Worm (Caenorhabditis elegans): ENCODE data around the gene fbxb-117.
"Not testable (repeated sequence)": the region's sequence is repeated elsewhere in the genome, so short reads cannot be mapped to it uniquely, and the experiment has no call there.

The fbxb-117 gene

DNA sequence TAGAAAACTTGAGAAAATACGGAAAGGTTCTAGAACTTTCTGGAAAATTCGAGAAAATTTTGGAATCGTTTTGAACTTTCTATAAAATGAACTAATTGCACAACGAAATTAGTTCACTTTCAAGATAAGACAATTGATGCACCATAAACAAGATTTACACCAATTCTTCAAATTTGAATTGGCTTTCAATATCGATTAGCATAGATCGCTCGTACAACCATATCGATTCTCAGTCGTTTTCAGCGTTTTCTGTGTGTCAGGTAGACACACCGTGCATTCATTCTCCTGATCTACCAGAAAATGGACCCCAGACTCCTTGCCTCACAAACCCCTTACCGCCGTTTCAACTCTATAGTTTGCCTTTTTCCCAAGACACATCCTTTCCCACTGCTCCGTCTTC is at the start of gene fbxb-117:
Gene fbxb-117, plus strand, starts transcription at position 301 of the 400 bp plus-strand sequence.
- no peak for TF ChIP-seq unc-62 (GFP tag; optimal IDR thresholded peaks at IDR 0.05)

DNA sequence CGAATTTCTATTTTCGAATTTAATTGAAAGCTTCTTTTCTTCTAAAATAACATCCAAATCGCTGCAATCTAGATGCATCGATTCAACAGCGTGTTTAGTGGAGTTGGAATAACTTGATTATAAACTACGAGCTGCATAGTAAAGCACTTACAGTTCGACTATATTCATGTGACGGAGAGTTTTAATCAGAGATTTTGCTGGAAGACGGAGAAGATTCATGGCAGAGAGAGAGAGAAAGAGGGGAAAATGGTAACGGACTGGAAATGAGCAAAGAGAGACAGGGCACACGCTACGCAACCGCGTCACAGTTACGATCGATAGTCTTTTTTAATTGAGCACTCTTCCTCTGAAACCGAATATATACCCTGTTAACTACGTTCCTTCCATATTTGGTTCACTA is 48.9 kb upstream of the fbxb-117 start, which contains the start of gene fbxb-116:
Gene fbxb-116, plus strand, starts transcription at position 301 of the 400 bp plus-strand sequence.
- TF ChIP-seq unc-62 (GFP tag; optimal IDR thresholded peaks at IDR 0.05): no peak

DNA sequence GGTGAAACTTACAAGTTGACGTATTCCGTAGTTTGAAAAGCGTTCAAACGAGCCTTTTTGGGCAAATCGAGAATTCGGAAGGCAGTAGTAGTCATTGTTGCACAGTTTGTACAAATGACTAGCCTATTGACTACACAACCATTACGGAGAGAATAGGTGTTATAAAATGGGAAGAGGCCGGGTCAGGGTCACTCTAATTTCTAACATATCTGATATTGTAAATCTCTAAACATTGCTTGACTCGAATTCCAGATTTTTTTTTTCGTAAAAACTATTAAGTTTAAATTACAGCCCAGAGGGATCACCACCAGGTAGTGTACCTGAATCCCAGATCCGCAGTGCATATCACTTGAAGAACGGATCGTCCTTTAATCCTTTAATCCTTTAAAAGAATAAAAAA is 45.2 kb upstream of the fbxb-117 start, which contains the start of gene fbxb-2:
Gene fbxb-2, minus strand, starts transcription at position 101 of the 400 bp plus-strand sequence.
- no peak for TF ChIP-seq unc-62 (GFP tag; optimal IDR thresholded peaks at IDR 0.05)

DNA sequence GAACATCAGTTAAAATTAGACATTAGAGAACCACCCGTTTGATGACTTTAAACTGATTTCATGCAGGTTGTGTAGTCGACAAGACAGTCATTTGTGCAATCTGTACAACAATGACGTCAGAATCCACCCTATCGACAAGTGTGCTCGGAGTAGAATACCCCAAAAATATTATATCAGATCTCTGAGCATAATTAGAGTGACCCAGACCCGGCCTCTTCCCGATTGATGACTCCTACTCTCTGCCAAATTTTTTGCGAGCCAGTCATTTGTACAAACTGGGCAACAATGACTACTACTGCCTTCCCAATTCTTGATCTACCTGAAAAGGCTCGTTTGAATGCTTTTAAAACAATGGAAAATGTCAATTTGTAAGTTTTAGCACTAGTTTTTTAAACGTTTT is 42.3 kb upstream of the fbxb-117 start, which contains the start of the genes fbxb-115 and fbxb-1:
Gene fbxb-115, minus strand, starts transcription at position 101 of the 400 bp plus-strand sequence.
Gene fbxb-1, plus strand, starts transcription at position 226 of the 400 bp plus-strand sequence.
- no peak for TF ChIP-seq unc-62 (GFP tag; optimal IDR thresholded peaks at IDR 0.05)

- no peak for TF ChIP-seq unc-62 (GFP tag; optimal IDR thresholded peaks at IDR 0.05)
These were observed 31.4 kb upstream of the fbxb-117 start, which contains the start of gene str-81 for ce11 chrV:19250983-19251382. Gene str-81 (minus strand): TSS chrV:19251083.

ce11 chrV:19251844-19252243 is 30.6 kb upstream of the fbxb-117 start, which contains the start of gene F21D9.11:
Gene F21D9.11 (plus strand): TSS chrV:19252144.
- no peak for TF ChIP-seq unc-62 (GFP tag; optimal IDR thresholded peaks at IDR 0.05)

ce11 chrV:19253520-19253919 is 28.9 kb upstream of the fbxb-117 start, which contains the start of gene F21D9.4:
Gene F21D9.4 (plus strand): TSS chrV:19253820.
- TF ChIP-seq unc-62 (GFP tag; optimal IDR thresholded peaks at IDR 0.05): no peak

DNA sequence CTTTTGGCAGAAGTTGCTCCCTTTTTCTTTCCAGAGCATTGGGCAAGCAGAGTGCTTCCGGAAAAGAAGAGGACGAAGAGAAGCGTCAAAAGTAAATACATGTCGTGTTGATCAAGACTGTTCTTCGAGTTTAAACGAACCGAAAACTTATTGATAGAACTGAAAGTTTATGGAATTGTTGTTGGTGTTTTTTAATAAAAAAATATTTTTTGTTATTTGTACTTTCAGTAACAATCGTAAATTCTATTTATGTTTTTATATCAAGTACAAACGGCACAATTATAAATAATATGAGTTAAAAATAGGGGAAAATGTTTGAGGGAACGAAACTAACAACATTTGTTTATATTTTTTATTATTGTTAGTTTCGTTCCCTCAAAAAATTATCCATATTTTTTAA is 24.8 kb upstream of the fbxb-117 start, which contains the start of gene F21D9.3:
Gene F21D9.3, minus strand, starts transcription at position 101 of the 400 bp plus-strand sequence.
- TF ChIP-seq unc-62 (GFP tag; optimal IDR thresholded peaks at IDR 0.05): no peak

DNA sequence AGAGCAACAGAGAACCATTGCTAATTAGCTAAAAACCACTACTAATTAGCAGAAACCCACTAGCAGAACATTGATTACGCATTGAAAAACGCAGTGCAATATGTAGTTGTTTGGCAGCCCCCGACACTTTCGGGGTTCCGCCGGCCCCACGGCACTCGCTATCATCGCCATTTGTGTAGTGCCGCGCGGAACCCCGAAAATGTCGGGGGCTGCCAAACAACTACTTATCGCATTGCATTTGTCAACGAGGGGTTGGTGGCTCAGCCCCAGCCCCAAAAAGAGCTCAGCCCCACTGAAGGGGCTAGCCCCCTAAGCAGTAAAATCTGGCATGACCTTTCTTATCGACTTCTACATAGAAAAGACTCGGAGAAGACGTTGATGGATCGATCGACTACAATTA is 23.0 kb upstream of the fbxb-117 start:
- TF ChIP-seq unc-62 (GFP tag; optimal IDR thresholded peaks at IDR 0.05): no peak

DNA sequence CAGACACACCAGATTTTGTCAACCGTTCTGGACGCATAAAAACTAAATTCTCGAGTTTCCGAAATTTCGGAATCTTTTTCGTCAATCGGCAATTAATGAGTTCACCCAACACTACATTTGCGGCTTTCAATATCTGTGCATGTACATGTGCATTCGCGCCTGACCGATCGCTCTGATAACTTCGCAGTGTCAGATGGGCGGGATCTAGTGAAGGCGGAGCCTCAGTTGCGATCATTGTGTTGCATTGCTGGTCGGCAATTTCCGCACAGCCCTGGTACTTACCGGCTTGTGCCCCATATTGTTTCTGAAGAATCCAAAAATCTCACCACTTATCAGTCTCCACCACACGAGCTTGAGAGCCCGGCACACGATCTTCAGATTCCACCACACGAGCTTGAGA is 21.7 kb upstream of the fbxb-117 start:
- TF ChIP-seq unc-62 (GFP tag; optimal IDR thresholded peaks at IDR 0.05): no peak

DNA sequence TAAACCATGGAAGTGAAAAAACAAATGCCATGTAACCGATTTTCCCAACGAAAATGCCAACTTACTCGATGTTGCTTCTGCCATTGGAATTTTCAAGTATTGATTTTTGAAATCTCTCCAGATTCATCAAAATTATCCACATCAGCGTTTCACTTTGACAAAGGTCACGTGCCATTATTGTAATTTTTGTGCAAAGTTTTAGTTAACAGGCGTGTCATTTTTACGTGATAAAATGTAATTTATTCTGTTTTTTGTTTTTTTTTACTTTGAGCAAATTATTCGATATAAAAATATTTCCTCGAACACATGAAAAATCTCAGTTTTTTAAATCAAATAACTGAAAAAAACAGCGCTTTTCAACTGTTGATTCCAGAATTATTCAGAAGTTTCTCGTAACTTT is 20.1 kb upstream of the fbxb-117 start, which contains the start of gene F21D9.2:
Gene F21D9.2, minus strand, starts transcription at position 101 of the 400 bp plus-strand sequence.
- no peak for TF ChIP-seq unc-62 (GFP tag; optimal IDR thresholded peaks at IDR 0.05)

DNA sequence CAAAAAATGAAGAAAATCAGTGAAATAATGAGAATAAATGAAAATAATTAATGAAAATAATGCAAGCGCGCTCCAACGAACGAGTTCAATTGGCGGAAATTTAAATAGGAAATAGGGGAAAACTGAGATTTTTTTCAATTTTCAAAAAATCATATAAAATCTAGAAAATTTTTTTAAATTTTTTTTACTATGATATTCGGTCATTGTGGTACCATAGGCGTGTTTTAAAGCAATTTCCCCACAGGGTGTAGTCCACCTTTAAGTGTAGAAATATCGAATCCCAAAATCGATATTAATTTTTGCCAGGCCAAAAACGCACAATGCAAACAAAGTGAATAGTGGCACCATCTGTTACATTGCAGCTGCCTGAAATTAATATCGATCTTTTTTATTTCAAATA is 18.3 kb upstream of the fbxb-117 start, which contains the start of gene F21D9.1:
Gene F21D9.1, plus strand, starts transcription at position 301 of the 400 bp plus-strand sequence.
- not testable (repeated sequence) for TF ChIP-seq unc-62 (GFP tag; optimal IDR thresholded peaks at IDR 0.05)

- TF ChIP-seq unc-62 (GFP tag; optimal IDR thresholded peaks at IDR 0.05): no peak
These were observed 6.1 kb upstream of the fbxb-117 start for ce11 chrV:19276354-19276753.

DNA sequence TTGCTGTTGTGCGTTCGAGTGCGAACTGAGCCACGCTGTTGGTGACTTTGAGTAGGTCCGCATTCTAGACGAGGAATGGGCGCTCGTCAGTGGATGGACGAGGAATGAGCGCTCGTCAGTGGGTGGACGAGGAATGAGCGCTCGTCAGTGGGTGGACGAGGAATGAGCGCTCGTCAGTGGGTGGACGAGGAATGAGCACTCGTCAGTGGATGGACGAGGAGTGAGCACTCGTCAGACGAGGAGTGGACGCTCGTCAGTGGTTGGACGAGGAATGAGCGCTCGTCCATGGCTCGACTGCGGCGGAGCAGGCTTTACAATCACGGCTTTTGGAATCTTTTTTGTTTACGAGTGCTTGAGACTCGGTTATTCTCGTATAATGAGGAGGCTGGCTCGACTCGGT is 3.9 kb upstream of the fbxb-117 start:
- TF ChIP-seq unc-62 (GFP tag; optimal IDR thresholded peaks at IDR 0.05): no peak

DNA sequence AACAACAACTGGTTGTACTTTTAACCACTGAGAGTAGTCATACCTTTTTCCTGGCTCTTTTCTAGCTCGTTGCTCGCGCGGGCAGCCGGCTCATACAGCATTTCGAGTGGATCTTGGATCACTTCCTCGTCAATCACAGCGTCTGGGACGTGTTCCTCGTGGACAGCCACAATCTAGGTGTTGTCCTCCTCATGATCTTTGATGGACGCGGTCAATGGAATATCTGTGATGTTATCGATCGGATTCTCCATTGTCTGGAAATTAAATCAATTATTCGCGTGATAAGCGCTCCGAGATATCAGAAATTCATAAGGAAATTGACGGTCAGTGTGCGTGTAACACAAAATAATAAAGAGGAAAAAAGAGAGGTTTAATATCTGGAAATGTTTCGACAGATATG is 2.5 kb upstream of the fbxb-117 start, which contains the start of gene F21D9.8:
Gene F21D9.8, minus strand, starts transcription at position 101 of the 400 bp plus-strand sequence.
- no peak for TF ChIP-seq unc-62 (GFP tag; optimal IDR thresholded peaks at IDR 0.05)

ce11 chrV:19285921-19286320 is 3.5 kb downstream of the fbxb-117 start:
- TF ChIP-seq unc-62 (GFP tag; optimal IDR thresholded peaks at IDR 0.05): no peak

- TF ChIP-seq unc-62 (GFP tag; optimal IDR thresholded peaks at IDR 0.05): no peak
These were observed 5.8 kb downstream of the fbxb-117 start, which contains the start of the genes F55C9.3 and fbxb-57 for ce11 chrV:19288073-19288805. Gene F55C9.3 (minus strand): TSS chrV:19288173. Gene fbxb-57 (plus strand): TSS chrV:19288755.

Data from whole organism, dauer.